Worm (Caenorhabditis elegans) whole organism, L1 larva: Measurements from ENCODE around the gene abcf-2.
A peak's percentile ranks its signal among the peaks of the same experiment; 100 is the strongest.

Source experiments
- C16A3.4 ChIP-seq: fragments of 150-350 bp; optimal IDR thresholded peaks from 2 replicates; lab custom pipeline; 2014; ENCODE audit warnings: missing biosample characterization, missing genetic modification characterization
- blmp-1 ChIP-seq: fragments of 150-350 bp; optimal IDR thresholded peaks from 2 replicates; lab custom pipeline; 2014; ENCODE audit warnings: missing biosample characterization, missing genetic modification characterization
- ceh-88 ChIP-seq: fragments of 200-800 bp; sonication (Bioruptor generic); IDR thresholded peaks from 2 replicates; pipeline ENCODE4 v1.3.6; 2022; ENCODE audit warnings: missing genetic modification characterization, missing compliant biosample characterization
- ceh-90 ChIP-seq: sonication (generic microtip); optimal IDR thresholded peaks from 2 replicates; lab custom pipeline; 2016; ENCODE audit warnings: missing genetic modification characterization, missing compliant biosample characterization
- ces-1 ChIP-seq: fragments of 150-350 bp; optimal IDR thresholded peaks from 2 replicates; lab custom pipeline; 2014; ENCODE audit warnings: missing biosample characterization, missing genetic modification reagents, missing genetic modification characterization
- dsc-1 ChIP-seq: sonication (generic microtip); optimal IDR thresholded peaks from 2 replicates; lab custom pipeline; 2016; ENCODE audit warnings: mild to moderate bottlenecking, missing genetic modification characterization, missing compliant biosample characterization
- efl-1 ChIP-seq, 4 experiments: fragments of 150-350 bp; optimal IDR thresholded peaks in 3 of 4; peaks in 1 of 4; 1 replicate in 1 of 4; 2 replicates in 3 of 4; lab custom pipeline; 2014; ENCODE audit warnings: missing biosample characterization in 2 of 4, missing genetic modification characterization in 2 of 4, missing genetic modification reagents in 2 of 4
- efl-3 ChIP-seq: fragments of 200-800 bp; sonication (Bioruptor generic); optimal IDR thresholded peaks from 2 replicates; lab custom pipeline; 2018; ENCODE audit warnings: mild to moderate bottlenecking, missing genetic modification characterization, missing compliant biosample characterization
- egl-13 ChIP-seq: sonication (generic microtip); optimal IDR thresholded peaks from 2 replicates; lab custom pipeline; 2016; ENCODE audit warnings: missing genotype, missing genetic modification reagents, missing genetic modification characterization, missing compliant biosample characterization
- egl-27 ChIP-seq, 2 experiments: fragments of 150-350 bp in 1 of 2; sonication (generic microtip); optimal IDR thresholded peaks; 3 replicates each; lab custom pipeline; 2017 to 2018; ENCODE audit warnings: missing biosample characterization in 2 of 2, missing genetic modification characterization in 2 of 2, missing genetic modification reagents in 2 of 2
- elt-2 ChIP-seq: sonication (generic microtip); optimal IDR thresholded peaks from 2 replicates; lab custom pipeline; 2016; ENCODE audit warnings: missing genetic modification characterization, mild to moderate bottlenecking, inconsistent platforms, missing compliant biosample characterization, missing genetic modification reagents
- elt-3 ChIP-seq, 6 experiments: fragments of 150-350 bp in 1 of 6; sonication (generic microtip); optimal IDR thresholded peaks; 2 replicates each; lab custom pipeline; 2017 to 2018; ENCODE audit warnings: missing biosample characterization in 6 of 6, missing genetic modification characterization in 6 of 6, inconsistent platforms in 1 of 6
- fkh-10 ChIP-seq: sonication (generic microtip); optimal IDR thresholded peaks from 2 replicates; lab custom pipeline; 2017; ENCODE audit warnings: missing biosample characterization, missing genetic modification reagents, missing genetic modification characterization
- grh-1 ChIP-seq: fragments of 200-800 bp; sonication (Bioruptor generic); IDR thresholded peaks from 2 replicates; pipeline ENCODE4 v1.3.6; 2022; ENCODE audit warnings: missing genetic modification reagents, missing genetic modification characterization, missing compliant biosample characterization
- hlh-17 ChIP-seq: fragments of 200-800 bp; sonication (Bioruptor generic); optimal IDR thresholded peaks from 2 replicates; lab custom pipeline; 2018; ENCODE audit warnings: missing genetic modification characterization, mild to moderate bottlenecking, missing compliant biosample characterization, moderate library complexity, borderline replicate concordance
- hpl-2 ChIP-seq: fragments of 150-350 bp; optimal IDR thresholded peaks from 2 replicates; lab custom pipeline; 2014; ENCODE audit warnings: missing biosample characterization, missing genetic modification reagents, missing genetic modification characterization
- lin-13 ChIP-seq: fragments of 150-350 bp; optimal IDR thresholded peaks from 2 replicates; lab custom pipeline; 2014; ENCODE audit warnings: missing biosample characterization, missing genetic modification reagents, missing genetic modification characterization
- lin-14 ChIP-seq: fragments of 200-800 bp; sonication (Bioruptor generic); optimal IDR thresholded peaks from 2 replicates; lab custom pipeline; 2018; ENCODE audit warnings: mild to moderate bottlenecking, missing genetic modification characterization, moderate library complexity, missing compliant biosample characterization
- lin-15B ChIP-seq: fragments of 150-350 bp; sonication (generic microtip); optimal IDR thresholded peaks from 3 replicates; lab custom pipeline; 2014; ENCODE audit warnings: missing biosample characterization, missing genetic modification characterization
- lir-3 ChIP-seq: sonication (generic microtip); optimal IDR thresholded peaks from 2 replicates; lab custom pipeline; 2016; ENCODE audit warnings: mild to moderate bottlenecking, missing genetic modification characterization, moderate library complexity, missing compliant biosample characterization; ENCODE audit not compliant: poor library complexity
- lsy-2 ChIP-seq, 2 experiments: fragments of 150-350 bp; optimal IDR thresholded peaks; 2 replicates each; lab custom pipeline; 2014; ENCODE audit warnings: missing biosample characterization in 2 of 2, missing genetic modification characterization in 2 of 2
- mef-2 ChIP-seq: fragments of 150-350 bp; optimal IDR thresholded peaks from 2 replicates; lab custom pipeline; 2014; ENCODE audit warnings: missing biosample characterization, missing genetic modification characterization
- mep-1 ChIP-seq: fragments of 150-350 bp; optimal IDR thresholded peaks from 2 replicates; lab custom pipeline; 2014; ENCODE audit warnings: missing biosample characterization, missing genetic modification characterization
- nhr-11 ChIP-seq: fragments of 150-350 bp; optimal IDR thresholded peaks from 2 replicates; lab custom pipeline; 2014; ENCODE audit warnings: missing biosample characterization, missing genetic modification characterization
- nhr-12 ChIP-seq: sonication (generic microtip); optimal IDR thresholded peaks from 2 replicates; lab custom pipeline; 2017; ENCODE audit warnings: missing biosample characterization, missing genetic modification characterization
- nhr-19 ChIP-seq: fragments of 200-800 bp; sonication (Bioruptor generic); conservative IDR thresholded peaks from 2 replicates; pipeline ENCODE4 v1.3.6; 2022; ENCODE audit warnings: missing genetic modification characterization, missing compliant biosample characterization
- nhr-237 ChIP-seq: fragments of 150-350 bp; optimal IDR thresholded peaks from 2 replicates; lab custom pipeline; 2014; ENCODE audit warnings: missing biosample characterization, missing genetic modification characterization
- nhr-28 ChIP-seq: fragments of 150-350 bp; optimal IDR thresholded peaks from 2 replicates; lab custom pipeline; 2014; ENCODE audit warnings: missing biosample characterization, missing genetic modification characterization
- nhr-71 ChIP-seq: sonication (generic microtip); optimal IDR thresholded peaks from 2 replicates; lab custom pipeline; 2016; ENCODE audit warnings: mild to moderate bottlenecking, missing genetic modification characterization, moderate library complexity, missing compliant biosample characterization
- nhr-77 ChIP-seq: fragments of 150-350 bp; optimal IDR thresholded peaks from 2 replicates; lab custom pipeline; 2014; ENCODE audit warnings: missing biosample characterization, missing genetic modification characterization
- nhr-84 ChIP-seq: sonication (generic microtip); optimal IDR thresholded peaks from 2 replicates; lab custom pipeline; 2017; ENCODE audit warnings: missing biosample characterization, missing genetic modification characterization
- nhr-90 ChIP-seq: sonication (generic microtip); optimal IDR thresholded peaks from 2 replicates; lab custom pipeline; 2016; ENCODE audit warnings: mild to moderate bottlenecking, missing genetic modification characterization, missing compliant biosample characterization; ENCODE audit not compliant: poor library complexity
- pag-3 ChIP-seq: sonication (generic microtip); optimal IDR thresholded peaks from 2 replicates; lab custom pipeline; 2017; ENCODE audit warnings: missing genetic modification characterization, mild to moderate bottlenecking, missing compliant biosample characterization, antibody characterized with exemption, borderline replicate concordance; ENCODE audit not compliant: insufficient read depth
- rnt-1 ChIP-seq: sonication (generic microtip); optimal IDR thresholded peaks from 2 replicates; lab custom pipeline; 2016; ENCODE audit warnings: mild to moderate bottlenecking, missing genetic modification characterization, moderate library complexity, missing compliant biosample characterization
- skn-1 ChIP-seq: fragments of 150-350 bp; optimal IDR thresholded peaks from 2 replicates; lab custom pipeline; 2014; ENCODE audit warnings: missing biosample characterization, missing genetic modification characterization
- snpc-4 ChIP-seq: fragments of 150-350 bp; optimal IDR thresholded peaks from 2 replicates; lab custom pipeline; 2014; ENCODE audit warnings: missing biosample characterization, missing genetic modification characterization
- snu-23 ChIP-seq: sonication (generic microtip); optimal IDR thresholded peaks from 2 replicates; lab custom pipeline; 2016; ENCODE audit warnings: missing genetic modification characterization, missing compliant biosample characterization
- sptf-1 ChIP-seq: fragments of 150-350 bp; optimal IDR thresholded peaks from 2 replicates; lab custom pipeline; 2014; ENCODE audit warnings: missing biosample characterization, missing genetic modification characterization
- swsn-7 ChIP-seq: sonication (generic microtip); optimal IDR thresholded peaks from 2 replicates; lab custom pipeline; 2016; ENCODE audit warnings: missing genetic modification characterization, missing compliant biosample characterization
- tbx-2 ChIP-seq: sonication (generic microtip); optimal IDR thresholded peaks from 2 replicates; lab custom pipeline; 2016; ENCODE audit warnings: missing genetic modification characterization, missing compliant biosample characterization
- unc-130 ChIP-seq: fragments of 150-350 bp; optimal IDR thresholded peaks from 2 replicates; lab custom pipeline; 2017; ENCODE audit warnings: missing biosample characterization, missing genetic modification characterization, inconsistent platforms
- unc-30 ChIP-seq: sonication (generic microtip); optimal IDR thresholded peaks from 2 replicates; lab custom pipeline; 2017; ENCODE audit warnings: missing biosample characterization, missing genetic modification characterization
- unc-86 ChIP-seq: sonication (generic microtip); optimal IDR thresholded peaks from 2 replicates; lab custom pipeline; 2016; ENCODE audit warnings: missing genetic modification characterization, missing compliant biosample characterization
- unc-98 ChIP-seq: fragments of 200-800 bp; sonication (Bioruptor generic); IDR thresholded peaks from 2 replicates; pipeline ENCODE4 v1.3.6; 2022; ENCODE audit warnings: missing genetic modification characterization, missing compliant biosample characterization
- zag-1 ChIP-seq: fragments of 150-350 bp; optimal IDR thresholded peaks from 2 replicates; lab custom pipeline; 2014; ENCODE audit warnings: missing biosample characterization, missing genetic modification characterization
- ztf-11 ChIP-seq, 2 experiments: sonication (generic microtip); optimal IDR thresholded peaks; 2 replicates each; lab custom pipeline; 2016 to 2017; ENCODE audit warnings: missing genetic modification characterization in 2 of 2, missing biosample characterization in 1 of 2, missing compliant biosample characterization in 1 of 2
- ztf-4 ChIP-seq: fragments of 150-350 bp; optimal IDR thresholded peaks from 2 replicates; lab custom pipeline; 2014; ENCODE audit warnings: missing biosample characterization, missing genetic modification characterization

abcf-2 gene

DNA sequence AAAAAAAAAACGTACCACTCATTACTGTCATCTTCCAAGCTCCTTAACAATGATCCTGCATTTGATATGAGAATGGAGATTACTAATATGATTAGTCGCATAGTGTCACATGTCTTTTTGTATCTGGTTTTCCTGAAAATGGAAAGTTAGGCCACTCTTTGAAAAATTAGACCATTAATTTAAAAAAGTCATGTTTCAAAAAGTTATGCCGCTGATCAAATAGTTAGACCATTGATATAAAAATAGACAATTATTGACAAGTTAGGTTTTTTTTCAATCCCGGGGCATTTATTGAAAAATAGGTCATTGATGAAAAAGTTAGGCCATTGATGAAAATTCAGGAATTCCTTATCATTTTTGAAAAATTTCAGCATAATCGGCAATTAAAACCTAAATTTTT is 22.0 kb upstream of the abcf-2 start, which contains the start of gene acc-4:
Gene acc-4 (minus strand): TSS at position 101 of the 400 bp plus-strand sequence.
- TF ChIP-seq unc-86 (tag; lab: Kevin White, UChicago) (no peak), mef-2 (tag; lab: Kevin White, UChicago) (no peak), tbx-2 (tag; lab: Kevin White, UChicago) (no peak), egl-27 (tag; optimal IDR thresholded peaks at IDR 0.05; lab: Kevin White, UChicago) (no peak), ceh-90 (tag; lab: Kevin White, UChicago) (no peak), efl-1 (optimal IDR thresholded peaks at IDR 0.05; lab: Kevin White, UChicago) (no peak), efl-1 (GFP tag; optimal IDR thresholded peaks at IDR 0.05 in 1 of 2; lab: Kevin White, UChicago) (no peak), efl-3 (no peak), ztf-11 (tag; optimal IDR thresholded peaks at IDR 0.05; lab: Kevin White, UChicago) (no peak), unc-130 (tag; lab: Kevin White, UChicago) (no peak), zag-1 (tag; lab: Kevin White, UChicago) (no peak)

DNA sequence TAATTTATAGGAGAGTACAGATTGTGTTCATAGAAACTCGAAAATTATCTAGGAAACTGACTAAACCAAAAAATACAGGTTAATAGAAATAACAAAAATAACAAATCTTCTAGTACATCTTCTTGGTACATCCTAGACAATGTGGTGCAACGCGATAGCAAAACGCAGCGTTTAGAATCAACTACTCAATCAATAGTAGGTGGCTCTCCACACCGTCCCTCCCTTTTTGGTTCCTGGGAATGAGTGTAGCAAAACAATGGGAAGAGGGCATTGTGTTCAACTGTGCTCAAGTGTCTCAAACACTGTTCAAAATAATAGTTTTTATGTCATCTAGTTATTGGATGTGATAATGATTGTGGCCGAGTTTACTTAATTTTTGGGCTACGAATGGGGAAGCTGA is 14.6 kb upstream of the abcf-2 start, which contains the start of gene T27E9.6:
Gene T27E9.6 (minus strand): TSS at position 101 of the 400 bp plus-strand sequence.
- TF ChIP-seq lsy-2 (tag; optimal IDR thresholded peaks at IDR 0.05; lab: Kevin White, UChicago) (no peak), unc-98 (GFP tag; lab: Robert Waterston, UW) (no peak), nhr-77 (no peak), lin-14 (GFP tag; lab: Kevin White, UChicago) (no peak), sptf-1 (tag; lab: Kevin White, UChicago) (no peak), nhr-28 (tag; lab: Kevin White, UChicago) (no peak), nhr-71 (tag; lab: Kevin White, UChicago) (no peak), egl-13 (no peak), lin-13 (no peak), unc-30 (tag; lab: Kevin White, UChicago) (no peak), ceh-90 (tag; lab: Kevin White, UChicago) (no peak), lir-3 (tag; lab: Kevin White, UChicago) (no peak), elt-2 (tag; lab: Kevin White, UChicago) (no peak), unc-130 (tag; lab: Kevin White, UChicago) (no peak), nhr-84 (tag; lab: Kevin White, UChicago) (no peak), nhr-19 (GFP tag; lab: Robert Waterston, UW) (no peak), efl-3 (no peak), fkh-10 (GFP tag; lab: Kevin White, UChicago) (no peak)

DNA sequence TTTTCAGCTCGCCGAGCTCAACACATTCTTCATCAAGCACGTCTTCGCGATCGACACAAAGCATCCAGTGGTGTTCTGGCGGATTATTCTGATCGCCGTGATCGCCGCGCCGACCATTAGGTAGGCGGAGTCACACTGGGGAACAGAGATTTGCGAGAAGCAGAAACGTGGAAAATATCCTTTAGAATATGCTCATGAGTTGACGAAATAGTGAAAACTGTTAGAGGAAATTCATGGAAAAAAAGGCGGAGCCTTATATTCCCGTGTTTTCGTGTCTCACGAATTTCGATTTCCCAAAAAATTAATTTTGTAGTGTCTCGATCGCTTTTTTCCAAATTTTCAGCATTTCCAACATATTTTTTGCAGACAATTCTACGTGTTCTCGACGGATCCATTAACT is 12.4 kb upstream of the abcf-2 start:
- TF ChIP-seq unc-30 (tag; lab: Kevin White, UChicago) (no peak), lin-15B (tag; lab: Kevin White, UChicago) (no peak), ztf-4 (no peak), nhr-12 (tag; lab: Kevin White, UChicago) (no peak), unc-98 (GFP tag; lab: Robert Waterston, UW) (peak; percentile 58), egl-13 (no peak), mep-1 (tag; lab: Kevin White, UChicago) (no peak), snpc-4 (tag; lab: Kevin White, UChicago) (no peak), nhr-11 (tag; lab: Kevin White, UChicago) (no peak), hpl-2 (GFP tag; lab: Kevin White, UChicago) (no peak), pag-3 (tag; lab: Kevin White, UChicago) (no peak), nhr-77 (no peak), grh-1 (no peak), dsc-1 (no peak), ztf-11 (tag; optimal IDR thresholded peaks at IDR 0.05; lab: Kevin White, UChicago) (peak in 1 of 2 experiments; percentile 53), nhr-237 (tag; lab: Kevin White, UChicago) (no peak), ceh-88 (GFP tag; lab: Robert Waterston, UW) (no peak), nhr-90 (tag; lab: Kevin White, UChicago) (peak; percentile 42), swsn-7 (tag; lab: Kevin White, UChicago) (no peak), elt-2 (tag; lab: Kevin White, UChicago) (no peak), snu-23 (GFP tag; lab: Kevin White, UChicago) (no peak), unc-130 (tag; lab: Kevin White, UChicago) (no peak), lin-14 (GFP tag; lab: Kevin White, UChicago) (no peak), skn-1 (tag; lab: Kevin White, UChicago) (no peak), blmp-1 (tag; lab: Kevin White, UChicago) (no peak), nhr-19 (GFP tag; lab: Robert Waterston, UW) (0 out of 2 replicates have a peak, but pooled peaks have one; percentile 9), lsy-2 (tag; optimal IDR thresholded peaks at IDR 0.05; lab: Kevin White, UChicago) (no peak), C16A3.4 (no peak), ces-1 (GFP tag; lab: Kevin White, UChicago) (no peak), rnt-1 (tag; lab: Kevin White, UChicago) (peak; percentile 34), lin-13 (no peak), hlh-17 (GFP tag; lab: Kevin White, UChicago) (no peak), elt-3 (tag; optimal IDR thresholded peaks at IDR 0.05; lab: Kevin White, UChicago) (no peak)
